Fruit fly (Drosophila melanogaster) whole organism, adult: Measurements from ENCODE around the gene CG6865.

ENCODE experiments used
- CG12768 ChIP-seq: fragments of 200-800 bp; sonication (Bioruptor generic); optimal IDR thresholded peaks from 2 replicates; lab custom pipeline; 2017; ENCODE audit warnings: missing biosample characterization, missing genetic modification characterization, mild to moderate bottlenecking, moderate library complexity, missing genetic modification reagents
- pad ChIP-seq: fragments of 200-800 bp; sonication (Bioruptor generic); optimal IDR thresholded peaks from 3 replicates; lab custom pipeline; 2017; ENCODE audit warnings: missing biosample characterization, missing genetic modification characterization, mild to moderate bottlenecking, moderate library complexity, missing genetic modification reagents

dm6 chr3L:18813963-18814647, 49.3 kb upstream of the CG6865 start:
- peak; percentile 67 for TF ChIP-seq pad (GFP tag; lab: Kevin White, UChicago)
- peak; percentile 65 for TF ChIP-seq CG12768 (GFP tag; lab: Kevin White, UChicago)
